Fruit fly (Drosophila melanogaster) S2 (cell line): Measurements from ENCODE around the gene CG8641.

Source experiments
- CG8478 ChIP-seq: fragments of >200 bp; optimal IDR thresholded peaks from 2 replicates; lab custom pipeline; 2018
- CTCF ChIP-seq, 2 experiments: fragments of >200 bp; optimal IDR thresholded peaks; 2 replicates each; lab custom pipeline; 2018

dm6 chr3L:7113010-7113409 is 35.7 kb upstream of the CG8641 start:
- no peak for TF ChIP-seq CG8478
- TF ChIP-seq CTCF (optimal IDR thresholded peaks at IDR 0.05; lab: Kevin White, UChicago), result no peak
